Fruit fly (Drosophila melanogaster): ENCODE data around the gene Gr64c.
A peak's percentile ranks its signal among the peaks of the same experiment; 100 is the strongest.

DNA sequence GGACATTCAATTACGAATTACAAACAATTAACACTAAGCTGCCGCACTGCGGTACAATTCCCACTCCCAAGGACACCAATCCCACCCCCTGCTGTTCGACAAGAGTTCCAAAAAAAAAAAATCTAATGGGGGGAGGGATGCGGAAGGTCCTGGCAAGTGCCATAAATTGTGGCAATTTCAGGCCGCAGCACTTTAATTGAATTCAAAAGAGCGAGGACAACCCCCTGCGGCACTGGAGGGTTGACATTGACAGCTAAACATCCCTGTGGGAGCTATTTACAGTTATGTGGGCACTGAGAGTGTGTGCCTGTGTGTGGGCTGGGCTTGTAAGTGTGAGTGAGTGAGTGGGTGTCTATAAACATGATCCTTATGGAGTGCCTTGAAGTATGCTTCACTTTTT lies 48.5 kb downstream of the Gr64c start:
- TF ChIP-seq lov (optimal IDR thresholded peaks at IDR 0.05): no peak
- 0 out of 3 replicates have a peak, but pooled peaks have one; percentile 10 for TF ChIP-seq lov (GFP tag; IDR thresholded peaks at IDR 0.05)
- TF ChIP-seq br (optimal IDR thresholded peaks at IDR 0.05): no peak
- no peak for TF ChIP-seq B-H2 (GFP tag; optimal IDR thresholded peaks at IDR 0.05)
- TF ChIP-seq Ssrp (tag; optimal IDR thresholded peaks at IDR 0.05): no peak
- no peak for TF ChIP-seq CG8765 (GFP tag; IDR thresholded peaks at IDR 0.05)
- no peak for TF ChIP-seq vnd (GFP tag; IDR thresholded peaks at IDR 0.05; ENCODE audit: partially characterized antibody)
- TF ChIP-seq CG31224 (GFP tag; IDR thresholded peaks at IDR 0.05): no peak
- no peak for TF ChIP-seq bigmax (GFP tag; optimal IDR thresholded peaks at IDR 0.05)

Data from whole organism, embryonic.